Fruit fly (Drosophila melanogaster) whole organism, larva: Measurements from ENCODE around the gene pkaap.

Experiments
- noc ChIP-seq: fragments of 200-800 bp; sonication (Bioruptor generic); optimal IDR thresholded peaks from 3 replicates; lab custom pipeline; 2019; ENCODE audit warnings: missing biosample characterization, mild to moderate bottlenecking, missing genetic modification characterization, moderate library complexity

The pkaap gene

DNA sequence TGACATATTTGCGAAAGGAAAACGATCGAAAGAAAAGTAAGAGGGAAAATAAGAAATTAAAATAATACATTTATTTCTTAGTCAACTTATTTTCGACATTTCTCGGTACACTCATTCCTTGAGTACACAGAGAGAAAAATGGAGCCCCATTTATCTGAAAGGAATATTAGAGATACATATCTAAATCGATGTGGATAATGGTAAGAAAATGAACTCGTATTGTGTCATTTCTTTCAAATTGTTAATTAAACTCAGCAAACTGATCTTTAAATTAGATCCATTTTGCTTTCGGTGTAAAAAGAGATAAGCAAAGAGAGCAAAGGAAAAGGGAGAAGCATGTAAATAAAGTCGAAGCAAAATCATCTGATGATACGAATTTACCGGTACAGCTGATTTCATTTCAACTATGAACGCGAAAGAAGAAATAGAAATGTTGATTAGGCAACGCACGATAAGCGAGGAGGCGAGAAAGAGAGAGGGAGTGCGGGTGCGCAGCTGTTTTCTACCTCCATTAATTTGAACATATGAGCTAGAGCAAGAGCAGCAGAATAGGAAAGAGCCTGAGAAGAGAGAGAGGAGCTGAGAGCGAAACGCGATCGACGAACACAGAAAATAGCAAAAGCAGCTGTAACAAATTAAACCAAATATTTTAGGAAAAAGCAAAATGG, 2.3 kb upstream of the pkaap start:
- peak; percentile 83 for TF ChIP-seq noc

DNA sequence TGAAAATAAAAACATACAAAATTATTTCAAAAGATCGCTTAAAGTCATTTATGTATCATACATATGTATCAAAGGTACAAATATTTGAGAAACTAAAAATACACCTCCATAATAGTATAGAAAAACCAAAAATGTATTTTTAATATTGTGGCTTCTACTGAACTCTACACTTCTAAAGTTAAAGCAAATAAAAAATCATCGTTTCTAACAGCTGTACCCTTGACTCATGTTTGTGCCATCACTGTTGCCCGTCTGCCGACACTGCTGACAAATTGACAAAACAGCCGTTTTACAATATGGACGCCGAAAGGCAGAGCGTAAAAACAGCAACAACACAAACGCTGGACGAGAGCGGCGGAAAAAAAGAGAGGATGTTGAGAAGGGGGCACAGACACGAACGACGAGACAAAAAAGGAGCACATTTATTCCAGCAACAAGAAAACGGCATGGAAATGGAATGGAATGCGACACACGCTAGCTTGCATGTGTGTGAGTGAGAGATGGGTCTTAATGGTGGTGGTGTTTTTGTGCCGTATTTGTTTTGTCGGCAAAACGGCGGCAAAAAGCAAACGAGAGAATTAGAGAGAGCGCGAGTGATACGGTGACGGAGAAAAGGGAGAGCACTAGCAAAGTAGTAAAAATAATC, 1.6 kb upstream of the pkaap start:
- peak; percentile 83 for TF ChIP-seq noc

DNA sequence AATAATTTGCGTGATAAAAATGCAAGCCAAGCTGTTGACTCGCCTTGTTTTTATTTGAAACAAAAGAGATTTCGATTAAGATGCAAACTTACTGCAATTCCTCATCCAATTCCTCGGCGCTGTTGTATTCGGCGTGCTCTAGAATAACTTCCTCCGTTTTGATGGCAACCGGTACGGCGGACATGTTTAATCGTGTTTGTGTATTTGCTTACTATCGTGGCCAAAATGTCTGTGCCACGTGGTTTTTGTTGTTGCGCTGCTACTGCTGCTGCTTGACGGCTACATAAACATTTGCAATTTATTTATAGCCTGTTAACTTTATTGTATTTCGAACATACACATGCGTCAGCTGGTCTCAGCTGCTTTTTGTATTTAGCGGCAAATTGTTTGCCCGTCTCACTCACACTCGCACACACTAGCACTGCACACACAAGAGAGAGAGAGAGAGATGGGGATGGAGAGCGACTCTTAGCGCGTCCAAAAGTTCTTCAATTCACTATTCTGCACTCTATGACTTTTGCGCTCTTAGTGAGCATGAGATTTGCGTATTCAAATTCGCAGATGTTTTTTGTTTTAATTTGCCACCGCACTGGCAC, 986 bp upstream of the pkaap start:
- TF ChIP-seq noc, result no peak

DNA sequence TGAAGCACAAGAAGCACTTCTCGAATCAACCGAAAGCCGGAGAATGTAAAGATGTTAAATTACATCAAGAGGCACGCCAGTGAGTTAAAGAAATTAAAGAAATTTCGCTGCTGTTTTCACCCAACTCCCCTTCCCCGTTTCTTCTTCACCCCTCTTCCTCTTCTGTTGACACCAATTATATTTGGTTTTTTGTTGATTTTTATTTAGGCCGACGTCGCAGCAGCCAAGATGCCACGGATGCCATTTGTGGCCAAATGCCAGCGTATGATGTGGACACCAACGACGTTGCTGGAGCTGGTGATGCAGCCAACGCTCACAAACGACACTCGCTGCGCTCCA, 272 bp downstream of the pkaap start:
- TF ChIP-seq noc, result no peak

DNA sequence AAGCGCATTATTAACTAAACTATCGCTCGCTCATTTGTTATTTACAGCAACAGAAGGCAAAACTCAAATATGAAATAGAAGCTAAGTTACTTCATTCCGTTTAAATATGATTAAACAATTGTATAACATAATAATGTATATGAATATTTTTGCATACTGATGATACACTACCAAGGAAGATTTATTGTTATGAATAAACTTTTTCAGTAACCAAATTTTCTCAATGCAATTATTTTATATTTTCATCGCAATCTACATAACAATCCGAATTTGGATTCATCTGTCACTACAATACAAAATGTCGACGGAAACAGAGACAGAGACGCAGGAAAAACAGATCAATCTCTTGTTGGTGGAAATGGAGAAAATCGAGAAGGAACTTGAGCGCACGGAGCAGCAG, 2.9 kb downstream of the pkaap start, which contains the start of gene CG17329:
Gene CG17329, plus strand, starts transcription at position 301 of the 400 bp plus-strand sequence.
- TF ChIP-seq noc, result no peak

DNA sequence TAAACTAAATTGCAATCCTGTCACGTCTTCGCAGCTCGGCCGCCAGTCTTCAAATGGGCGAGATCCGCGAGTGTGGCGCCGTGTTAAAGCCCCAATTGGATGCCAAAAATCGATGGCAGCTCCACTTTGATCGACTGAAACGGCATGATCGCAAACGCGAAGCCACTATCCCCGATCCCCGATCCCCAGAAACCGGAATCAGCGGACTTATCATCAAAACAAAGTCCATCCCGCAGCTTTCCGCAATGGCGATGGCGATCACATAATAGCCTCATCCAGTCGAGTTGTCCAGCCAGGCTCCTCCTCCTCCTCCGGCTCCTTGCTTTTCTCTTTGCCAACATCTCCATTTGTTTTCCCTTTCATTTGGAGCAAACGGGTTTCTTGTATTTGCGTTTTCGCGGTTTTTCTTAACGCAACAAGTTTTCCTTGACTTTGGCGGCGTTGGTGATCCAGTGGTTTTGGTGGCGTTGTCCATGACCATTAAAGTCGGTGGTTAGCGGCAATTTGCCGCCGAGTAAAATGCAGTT, 4.9 kb downstream of the pkaap start, which contains the start of gene CG13258:
Gene CG13258, minus strand, starts transcription at position 51 of the 527 bp plus-strand sequence.
- TF ChIP-seq noc, result no peak

DNA sequence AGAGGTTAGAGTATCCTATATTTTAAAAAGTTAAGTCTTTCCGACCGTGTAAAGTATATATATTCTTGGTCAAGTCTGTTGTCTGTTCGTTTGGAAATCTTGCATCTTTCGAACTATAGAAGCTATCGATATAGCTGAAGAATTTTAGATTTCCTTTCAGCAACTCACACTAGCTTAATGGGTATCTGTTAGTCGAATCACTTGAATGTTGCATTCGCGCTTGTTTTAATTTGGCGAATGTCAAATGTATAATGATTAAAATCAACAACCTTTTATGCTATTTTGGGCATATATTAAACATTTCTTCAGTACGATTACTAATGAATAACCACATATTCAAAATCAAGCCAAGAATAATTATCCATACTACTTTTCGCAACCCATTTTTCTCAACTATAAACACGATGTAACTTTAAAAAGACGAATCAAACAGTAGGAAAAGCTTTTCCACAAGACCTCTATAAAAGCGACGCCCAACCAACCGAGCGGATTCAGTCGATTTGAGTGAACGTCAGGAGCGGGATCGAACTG, 5.7 kb downstream of the pkaap start, which contains the start of gene Cyp303a1:
Gene Cyp303a1, plus strand, starts transcription at position 481 of the 531 bp plus-strand sequence.
- TF ChIP-seq noc, result no peak

DNA sequence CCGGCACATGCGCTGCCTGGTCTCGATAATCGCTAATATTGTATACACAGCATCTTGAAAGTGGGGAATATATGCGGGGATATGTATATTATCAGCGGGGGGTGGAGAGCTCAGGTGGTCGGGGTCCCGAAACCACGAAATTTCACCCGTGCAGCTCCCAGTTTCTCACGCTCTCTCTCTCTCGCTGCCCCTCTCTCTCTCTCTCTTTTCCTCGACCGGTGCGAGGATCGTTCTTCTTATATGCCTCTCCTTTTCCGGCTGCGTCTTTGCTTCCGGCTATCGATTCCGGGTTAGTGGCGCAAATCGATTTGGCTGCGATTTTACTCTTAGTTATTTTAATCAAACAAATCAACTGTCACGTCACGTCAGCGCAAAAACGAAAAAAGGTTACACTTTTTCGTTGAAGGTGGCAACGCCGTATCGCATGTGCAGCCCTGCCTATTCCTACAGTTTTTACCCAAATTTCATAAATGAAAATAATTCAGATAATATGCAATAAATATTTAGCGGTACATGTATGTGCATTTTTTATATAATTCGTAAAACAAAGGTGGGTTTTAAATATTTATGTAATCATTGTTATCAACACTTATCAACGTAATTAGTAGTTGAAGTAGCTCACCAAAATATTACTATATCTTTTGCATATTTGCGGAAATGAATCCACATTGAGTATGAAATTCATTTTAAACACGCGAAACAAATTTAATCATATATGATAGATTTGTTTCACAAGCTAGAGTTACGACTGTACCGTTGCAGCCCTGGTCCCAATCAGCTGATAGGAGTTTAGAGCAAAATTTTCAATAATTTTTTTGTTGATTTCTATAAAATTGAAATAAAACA, 11.6 kb downstream of the pkaap start, which contains the start of the genes heix and CG17328:
Gene heix, minus strand, starts transcription at position 393 of the 846 bp plus-strand sequence.
Gene CG17328, plus strand, starts transcription at position 478 of the 846 bp plus-strand sequence.
- no peak for TF ChIP-seq noc

DNA sequence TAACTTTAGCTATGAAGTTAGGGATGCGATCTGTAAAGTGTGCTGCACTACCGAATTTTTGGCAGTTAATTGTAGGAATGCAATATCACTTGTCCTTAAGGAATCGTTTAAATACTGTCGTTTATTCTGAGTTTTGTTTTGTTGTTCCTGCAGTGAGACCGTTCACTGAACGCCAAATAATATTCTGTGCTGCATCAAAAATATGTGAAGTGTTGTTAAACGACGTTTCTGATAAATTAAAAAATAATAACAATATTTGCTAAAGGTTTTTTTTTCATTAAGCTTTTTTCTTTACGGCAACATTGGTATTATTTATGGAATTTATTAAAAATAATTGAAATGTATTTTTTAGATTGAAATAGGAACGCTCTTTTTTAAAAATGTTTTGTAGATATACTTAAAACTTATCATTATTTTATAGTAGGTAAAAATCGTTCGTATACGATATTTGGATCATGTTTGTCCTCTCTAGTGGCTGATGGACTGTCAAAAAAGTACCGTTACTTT, 14.7 kb downstream of the pkaap start, which contains the start of gene GMF:
Gene GMF, minus strand, starts transcription at position 182 of the 507 bp plus-strand sequence.
- TF ChIP-seq noc, result peak; percentile 44

DNA sequence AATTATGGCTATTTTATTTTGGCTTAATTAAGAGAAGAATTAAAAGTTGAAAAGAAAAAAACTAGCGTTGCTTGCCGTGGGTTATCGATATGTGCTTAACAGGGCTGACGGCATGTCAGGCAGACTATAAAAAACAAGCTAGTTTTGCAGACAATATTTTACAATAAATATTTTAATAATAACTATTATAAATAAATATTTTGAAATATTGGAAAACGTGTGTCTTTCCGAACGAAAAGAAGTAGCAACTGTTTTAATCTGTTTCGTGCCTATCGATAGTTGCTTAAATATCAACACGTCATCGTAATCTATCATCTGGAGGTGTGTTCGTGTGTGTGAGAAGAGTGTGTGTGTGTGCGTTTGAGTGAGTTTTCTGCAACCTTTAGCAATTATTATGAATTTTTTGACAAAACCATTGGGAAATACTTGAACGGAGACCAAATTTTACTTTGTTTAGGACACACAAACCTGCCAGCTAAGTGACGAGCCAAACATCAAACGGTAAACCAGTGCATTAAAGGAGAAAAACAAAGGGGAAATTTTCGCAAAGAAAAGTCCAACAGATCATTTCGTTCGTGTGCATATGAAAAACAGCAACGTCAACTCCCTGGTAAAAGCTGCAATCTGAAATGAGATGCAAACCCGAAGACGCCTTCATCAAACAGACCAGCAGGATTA, 19.1 kb downstream of the pkaap start, which contains the start of the genes CG5861 and Syx5:
Gene CG5861, minus strand, starts transcription at position 273 of the 678 bp plus-strand sequence.
Gene Syx5, plus strand, starts transcription at position 321 of the 678 bp plus-strand sequence.
- TF ChIP-seq noc, result peak; percentile 74

DNA sequence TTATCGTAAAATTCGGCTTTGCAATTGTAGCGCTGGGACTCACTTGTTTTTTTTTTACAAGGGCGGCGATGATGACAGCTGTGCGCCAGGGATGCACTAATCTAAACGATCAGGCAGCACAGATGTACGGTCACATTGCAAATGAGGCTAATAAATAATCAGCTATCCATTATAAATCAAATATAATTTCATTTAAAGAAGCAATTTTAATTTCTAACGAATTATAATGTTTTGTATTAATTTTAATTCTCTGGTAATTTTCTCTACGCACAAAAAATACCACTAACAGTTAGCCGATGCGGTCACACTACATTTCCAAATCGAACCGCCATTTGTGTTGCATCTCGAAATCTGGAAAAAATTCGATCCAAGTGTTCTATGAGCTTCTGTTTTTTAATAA, 22.6 kb downstream of the pkaap start, which contains the start of the genes cni and fzy:
Gene cni, minus strand, starts transcription at position 79 of the 400 bp plus-strand sequence.
Gene fzy, plus strand, starts transcription at position 309 of the 400 bp plus-strand sequence.
- no peak for TF ChIP-seq noc

DNA sequence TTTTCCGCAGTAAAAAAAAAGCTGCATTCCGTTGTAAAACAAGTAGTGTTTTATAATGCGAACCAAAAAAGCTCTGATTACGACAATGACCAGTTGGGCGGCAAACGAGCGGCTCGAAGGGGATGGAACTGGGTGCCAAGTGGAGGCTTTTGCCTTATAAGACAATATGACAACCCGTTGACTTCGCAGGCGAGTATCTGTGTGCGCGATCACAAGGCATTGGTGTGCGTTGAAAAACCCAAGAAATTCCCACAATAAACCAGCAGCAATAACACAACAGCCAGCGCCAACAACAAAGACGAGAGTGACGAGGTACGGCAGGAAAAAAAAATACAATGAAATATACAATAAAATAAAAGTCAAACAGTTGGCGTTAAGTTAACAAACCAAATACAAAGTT, 26.9 kb downstream of the pkaap start:
- TF ChIP-seq noc, result peak; percentile 6

DNA sequence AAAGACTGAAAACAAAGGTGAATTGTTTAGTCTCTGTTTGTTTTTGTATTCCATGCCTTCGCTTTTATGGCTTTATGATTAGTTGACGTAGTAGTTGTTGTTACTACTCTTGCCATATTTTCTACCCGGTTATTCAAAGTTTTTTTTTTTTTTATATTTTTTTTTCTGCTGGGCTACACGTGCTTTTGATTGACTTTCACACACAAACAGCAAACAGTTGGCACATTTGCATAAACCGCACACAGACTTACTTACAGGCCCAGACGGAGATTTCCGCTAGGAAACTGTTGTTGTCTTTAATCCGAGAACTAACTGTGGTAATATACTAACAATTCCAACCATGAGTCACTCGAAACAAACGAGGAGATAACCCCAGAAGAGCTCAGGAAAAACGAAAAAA, 27.8 kb downstream of the pkaap start:
- no peak for TF ChIP-seq noc

DNA sequence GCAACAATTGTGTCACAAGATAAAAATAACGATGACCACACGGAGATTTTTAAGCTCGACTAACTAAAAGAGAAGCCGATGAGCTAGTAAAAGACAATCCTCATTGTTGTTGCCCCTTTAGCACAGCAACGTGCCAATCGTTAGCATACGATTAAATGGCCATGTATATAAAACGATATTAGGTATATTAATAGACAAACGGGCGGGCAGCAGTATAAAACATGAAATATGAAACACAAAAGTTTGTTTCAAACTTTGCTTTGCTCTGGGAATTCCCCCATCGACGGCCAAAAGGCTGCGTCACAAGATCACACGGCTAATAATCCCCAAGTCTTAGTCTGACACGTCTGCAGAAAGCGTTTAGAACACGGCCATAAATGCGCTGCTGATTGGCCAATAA, 28.3 kb downstream of the pkaap start:
- no peak for TF ChIP-seq noc

DNA sequence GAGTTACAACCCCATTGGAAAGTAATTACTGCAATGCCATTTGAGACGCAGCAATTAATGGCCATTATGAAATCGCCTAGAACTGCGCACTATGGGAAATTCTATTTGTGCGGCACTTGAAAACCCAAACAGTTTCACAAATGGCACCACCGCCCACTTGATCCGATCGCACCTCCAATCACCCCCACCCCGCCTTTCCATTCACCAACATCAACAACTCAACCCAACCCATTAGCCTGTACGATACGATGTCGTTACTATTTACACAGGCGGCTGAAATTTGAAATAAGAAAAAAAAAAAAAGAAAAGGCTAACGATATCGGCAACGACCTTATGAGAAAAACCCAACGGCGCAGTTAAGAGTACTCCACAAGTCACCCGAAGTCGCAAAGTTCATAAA, 29.0 kb downstream of the pkaap start:
- no peak for TF ChIP-seq noc
